Worm (Caenorhabditis elegans) whole organism, L4 larva: Measurements from ENCODE around the gene fbxb-78.

Source experiments
- F10B5.3 ChIP-seq: sonication (generic microtip); optimal IDR thresholded peaks from 2 replicates; lab custom pipeline; 2016; ENCODE audit warnings: mild to moderate bottlenecking, missing genetic modification characterization, missing compliant biosample characterization
- T26A8.4 ChIP-seq: fragments of 200-800 bp; sonication (Bioruptor generic); IDR thresholded peaks from 2 replicates; pipeline ENCODE4 v1.3.6; 2022; ENCODE audit warnings: missing genetic modification characterization, missing compliant biosample characterization
- ZK546.5 ChIP-seq, 2 experiments: sonication (generic microtip); optimal IDR thresholded peaks; 2 replicates each; lab custom pipeline; 2017; ENCODE audit warnings: missing biosample characterization in 2 of 2, missing genetic modification characterization in 2 of 2
- aha-1 ChIP-seq: fragments of 150-350 bp; peaks from one replicate; lab custom pipeline; 2014; ENCODE audit warnings: missing biosample characterization, missing genetic modification characterization
- aly-2 ChIP-seq: sonication (generic microtip); optimal IDR thresholded peaks from 2 replicates; lab custom pipeline; 2018; ENCODE audit warnings: missing biosample characterization, missing genetic modification characterization
- arid-1 ChIP-seq: fragments of 200-800 bp; sonication (Bioruptor generic); conservative IDR thresholded peaks from 2 replicates; pipeline ENCODE4 v1.3.6; 2022; ENCODE audit warnings: missing genetic modification reagents, missing genetic modification characterization, missing compliant biosample characterization
- ceh-44 ChIP-seq: fragments of 200-800 bp; sonication (Bioruptor generic); IDR thresholded peaks from 2 replicates; pipeline ENCODE4 v1.3.6; 2022; ENCODE audit warnings: missing genetic modification reagents, missing genetic modification characterization, missing compliant biosample characterization
- ces-1 ChIP-seq: fragments of 150-350 bp; sonication (generic microtip); optimal IDR thresholded peaks from 4 replicates; lab custom pipeline; 2014; ENCODE audit warnings: missing biosample characterization, missing genetic modification reagents, missing genetic modification characterization
- ctbp-1 ChIP-seq: fragments of 200-800 bp; sonication (Bioruptor generic); IDR thresholded peaks from 2 replicates; pipeline ENCODE4 v1.3.6; 2022; ENCODE audit warnings: missing genetic modification reagents, missing genetic modification characterization, missing compliant biosample characterization
- daf-12 ChIP-seq: fragments of 150-350 bp; optimal IDR thresholded peaks from 2 replicates; lab custom pipeline; 2014; ENCODE audit warnings: missing biosample characterization, missing genetic modification reagents, missing genetic modification characterization
- daf-16 ChIP-seq, 3 experiments: sonication (generic microtip); optimal IDR thresholded peaks; 2 replicates each; lab custom pipeline; 2016 to 2017; ENCODE audit warnings: missing genetic modification characterization in 3 of 3, missing genetic modification reagents in 3 of 3, mild to moderate bottlenecking in 2 of 3, missing compliant biosample characterization in 2 of 3, missing biosample characterization in 1 of 3, moderate library complexity in 1 of 3
- daf-19 ChIP-seq: fragments of 200-800 bp; sonication (Bioruptor generic); conservative IDR thresholded peaks from 2 replicates; pipeline ENCODE4 v1.3.6; 2022; ENCODE audit warnings: missing genetic modification characterization, missing compliant biosample characterization
- dmd-9 ChIP-seq: fragments of 200-800 bp; sonication (Bioruptor generic); IDR thresholded peaks from 2 replicates; pipeline ENCODE4 v1.3.6; 2022; ENCODE audit warnings: missing genetic modification reagents, missing genetic modification characterization, missing compliant biosample characterization
- duxl-1 ChIP-seq: sonication (generic microtip); optimal IDR thresholded peaks from 2 replicates; lab custom pipeline; 2016; ENCODE audit warnings: mild to moderate bottlenecking, missing genetic modification characterization, moderate library complexity, missing compliant biosample characterization; ENCODE audit not compliant: poor library complexity
- egl-27 ChIP-seq: sonication (generic microtip); optimal IDR thresholded peaks from 3 replicates; lab custom pipeline; 2017; ENCODE audit warnings: missing biosample characterization, missing genetic modification reagents, missing genetic modification characterization
- fkh-10 ChIP-seq: fragments of 150-350 bp; optimal IDR thresholded peaks from 2 replicates; lab custom pipeline; 2014; ENCODE audit warnings: missing biosample characterization, missing genetic modification reagents, missing genetic modification characterization
- fos-1 ChIP-seq: fragments of 150-350 bp; optimal IDR thresholded peaks from 2 replicates; lab custom pipeline; 2014; ENCODE audit warnings: missing biosample characterization, missing genetic modification characterization
- hif-1 ChIP-seq, 2 experiments: sonication (generic microtip); optimal IDR thresholded peaks; 2 replicates each; lab custom pipeline; 2016 to 2017; ENCODE audit warnings: missing compliant biosample characterization in 2 of 2, missing genetic modification characterization in 2 of 2, missing genetic modification reagents in 2 of 2, missing genotype in 2 of 2, mild to moderate bottlenecking in 1 of 2
- hlh-30 ChIP-seq: sonication (generic microtip); optimal IDR thresholded peaks from 2 replicates; lab custom pipeline; 2017; ENCODE audit warnings: antibody characterized with exemption, mild to moderate bottlenecking, missing genetic modification characterization, missing compliant biosample characterization; ENCODE audit not compliant: insufficient read depth
- hmg-1.1 ChIP-seq: fragments of 200-800 bp; sonication (Bioruptor generic); IDR thresholded peaks from 2 replicates; pipeline ENCODE4 v1.3.6; 2022; ENCODE audit warnings: missing genetic modification reagents, missing genetic modification characterization, missing compliant biosample characterization
- jun-1 ChIP-seq: fragments of 150-350 bp; optimal IDR thresholded peaks from 2 replicates; lab custom pipeline; 2014; ENCODE audit warnings: missing biosample characterization, missing genetic modification reagents, missing genetic modification characterization
- lin-1 ChIP-seq: fragments of 200-800 bp; sonication (Bioruptor generic); IDR thresholded peaks from 2 replicates; pipeline ENCODE4 v1.3.6; 2022; ENCODE audit warnings: missing genetic modification reagents, missing genetic modification characterization, missing compliant biosample characterization
- lin-29 ChIP-seq: fragments of 200-800 bp; sonication (Bioruptor generic); IDR thresholded peaks from 2 replicates; pipeline ENCODE4 v1.3.6; 2022; ENCODE audit warnings: missing genetic modification reagents, missing genetic modification characterization, missing compliant biosample characterization
- lin-39 ChIP-seq: fragments of 150-350 bp; optimal IDR thresholded peaks from 2 replicates; lab custom pipeline; 2014; ENCODE audit warnings: missing biosample characterization, missing genetic modification reagents, missing genetic modification characterization
- lsy-2 ChIP-seq, 2 experiments: fragments of 150-350 bp in 1 of 2; sonication (generic microtip) in 1 of 2; optimal IDR thresholded peaks; 2 replicates each; lab custom pipeline; 2014 to 2017; ENCODE audit warnings: missing biosample characterization in 2 of 2, missing genetic modification characterization in 2 of 2
- madf-5 ChIP-seq, 2 experiments: fragments of 200-800 bp; sonication (Bioruptor generic); IDR thresholded peaks; 2 replicates each; pipeline ENCODE4 v1.3.6; 2022; ENCODE audit warnings: missing compliant biosample characterization in 2 of 2, missing genetic modification characterization in 2 of 2
- mdl-1 ChIP-seq, 2 experiments: fragments of 150-350 bp in 1 of 2; sonication (generic microtip) in 1 of 2; optimal IDR thresholded peaks; 2 replicates each; lab custom pipeline; 2014 to 2017; ENCODE audit warnings: missing biosample characterization in 2 of 2, missing genetic modification characterization in 2 of 2
- mdt-29 ChIP-seq: fragments of 200-800 bp; sonication (Bioruptor generic); IDR thresholded peaks from 2 replicates; pipeline ENCODE4 v1.3.6; 2022; ENCODE audit warnings: missing genetic modification reagents, missing genetic modification characterization, missing compliant biosample characterization
- mep-1 ChIP-seq: fragments of 150-350 bp; sonication (generic microtip); optimal IDR thresholded peaks from 3 replicates; lab custom pipeline; 2014; ENCODE audit warnings: missing biosample characterization, missing genetic modification characterization
- mes-2 ChIP-seq: sonication (generic microtip); optimal IDR thresholded peaks from 2 replicates; lab custom pipeline; 2016; ENCODE audit warnings: missing genotype, mild to moderate bottlenecking, missing genetic modification characterization, missing compliant biosample characterization; ENCODE audit not compliant: poor library complexity, severe bottlenecking
- mxl-2 ChIP-seq: fragments of 200-800 bp; sonication (Bioruptor generic); conservative IDR thresholded peaks from 2 replicates; pipeline ENCODE4 v1.3.6; 2022; ENCODE audit warnings: missing genetic modification reagents, missing genetic modification characterization, missing compliant biosample characterization
- mxl-3 ChIP-seq: fragments of 200-800 bp; sonication (Bioruptor generic); optimal IDR thresholded peaks from 2 replicates; lab custom pipeline; 2018; ENCODE audit warnings: mild to moderate bottlenecking, missing genetic modification characterization, missing compliant biosample characterization
- nhr-10 ChIP-seq: fragments of 150-350 bp; optimal IDR thresholded peaks from 2 replicates; lab custom pipeline; 2014; ENCODE audit warnings: missing biosample characterization, missing genetic modification characterization
- nhr-111 ChIP-seq: fragments of 200-800 bp; sonication (Bioruptor generic); optimal IDR thresholded peaks from 2 replicates; lab custom pipeline; 2018; ENCODE audit warnings: mild to moderate bottlenecking, missing genetic modification characterization, missing compliant biosample characterization
- nhr-237 ChIP-seq: sonication (generic microtip); optimal IDR thresholded peaks from 2 replicates; lab custom pipeline; 2017; ENCODE audit warnings: missing biosample characterization, missing genetic modification characterization
- nhr-48 ChIP-seq: sonication (generic microtip); optimal IDR thresholded peaks from 2 replicates; lab custom pipeline; 2016; ENCODE audit warnings: mild to moderate bottlenecking, missing genetic modification characterization, missing compliant biosample characterization
- nhr-6 ChIP-seq: fragments of 150-350 bp; optimal IDR thresholded peaks from 2 replicates; lab custom pipeline; 2014; ENCODE audit warnings: missing biosample characterization, missing genetic modification characterization
- pha-4 ChIP-seq, 2 experiments: fragments of 150-350 bp in 1 of 2; fragments of 200-800 bp in 1 of 2; sonication (Bioruptor generic) in 1 of 2; IDR thresholded peaks in 1 of 2; optimal IDR thresholded peaks in 1 of 2; 2 replicates each; pipeline versions ENCODE4 v1.3.6 to Lab custom; 2014 to 2022; ENCODE audit warnings: missing genetic modification characterization in 2 of 2, missing genetic modification reagents in 2 of 2, missing biosample characterization in 1 of 2, missing compliant biosample characterization in 1 of 2
- pqm-1 ChIP-seq: sonication (generic microtip); optimal IDR thresholded peaks from 2 replicates; lab custom pipeline; 2017; ENCODE audit warnings: missing biosample characterization, missing genetic modification characterization
- sdz-12 ChIP-seq: fragments of 200-800 bp; sonication (Bioruptor generic); optimal IDR thresholded peaks from 2 replicates; lab custom pipeline; 2018; ENCODE audit warnings: mild to moderate bottlenecking, missing genetic modification characterization, missing compliant biosample characterization
- set-16 ChIP-seq: fragments of 200-800 bp; sonication (Bioruptor generic); IDR thresholded peaks from 2 replicates; pipeline ENCODE4 v1.3.6; 2022; ENCODE audit warnings: missing genetic modification reagents, missing genetic modification characterization, missing compliant biosample characterization
- skn-1 ChIP-seq: fragments of 150-350 bp; optimal IDR thresholded peaks from 2 replicates; lab custom pipeline; 2014; ENCODE audit warnings: missing biosample characterization, missing genetic modification characterization
- tra-1 ChIP-seq: fragments of 200-800 bp; sonication (Bioruptor generic); IDR thresholded peaks from 2 replicates; pipeline ENCODE4 v1.3.6; 2022; ENCODE audit warnings: missing genetic modification reagents, missing genetic modification characterization, missing compliant biosample characterization
- unc-130 ChIP-seq: sonication (generic microtip); optimal IDR thresholded peaks from 2 replicates; lab custom pipeline; 2016; ENCODE audit warnings: missing genetic modification reagents, missing genetic modification characterization, missing compliant biosample characterization
- unc-62 ChIP-seq, 3 experiments: fragments of 150-350 bp in 1 of 3; sonication (generic microtip); optimal IDR thresholded peaks in 2 of 3; peaks in 1 of 3; 1 replicate in 1 of 3; 2 replicates in 2 of 3; lab custom pipeline; 2014 to 2017; ENCODE audit warnings: missing biosample characterization in 3 of 3, missing genetic modification characterization in 3 of 3, missing genetic modification reagents in 3 of 3, missing genotype in 1 of 3
- zfp-2 ChIP-seq: sonication (generic microtip); optimal IDR thresholded peaks from 2 replicates; lab custom pipeline; 2016; ENCODE audit warnings: mild to moderate bottlenecking, missing genetic modification characterization, missing compliant biosample characterization
- zip-2 ChIP-seq: fragments of 150-350 bp; optimal IDR thresholded peaks from 2 replicates; lab custom pipeline; 2014; ENCODE audit warnings: missing biosample characterization, missing genetic modification characterization
- ztf-7 ChIP-seq: fragments of 150-350 bp; optimal IDR thresholded peaks from 2 replicates; lab custom pipeline; 2014; ENCODE audit warnings: missing biosample characterization, missing genetic modification characterization

The fbxb-78 gene

DNA sequence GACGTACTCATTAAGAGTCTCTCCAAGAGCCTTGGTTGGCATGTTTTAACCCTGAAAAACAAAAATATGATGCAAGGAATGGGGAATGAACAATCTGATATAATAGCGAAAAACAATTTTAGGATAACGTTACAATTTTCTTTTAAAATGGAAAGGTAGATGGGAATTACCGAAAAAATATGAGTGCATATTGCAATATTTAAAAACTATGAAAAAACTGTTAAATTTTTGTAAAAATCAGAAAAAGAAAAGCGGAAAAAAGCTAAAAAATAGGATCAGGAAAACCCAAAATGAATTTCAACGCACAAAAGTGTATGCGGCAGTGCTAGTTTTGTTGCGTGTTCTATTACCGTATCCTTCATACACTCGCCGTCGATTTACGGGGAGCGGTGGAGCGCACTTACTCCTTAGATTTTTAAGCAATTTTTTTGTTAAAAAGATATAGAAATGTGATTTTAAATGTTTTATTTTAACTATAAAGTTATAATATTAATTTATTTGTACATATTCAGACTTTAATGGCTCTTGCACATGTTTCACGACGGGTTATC is 12.4 kb downstream of the fbxb-78 start, which contains the start of the genes rpl-20 and Y17G9B.5 (continued):
- TF ChIP-seq nhr-10 (tag; lab: Kevin White, UChicago) (peak; percentile 98), jun-1 (tag; lab: Kevin White, UChicago) (peak; percentile 96), dmd-9 (GFP tag; lab: Robert Waterston, UW) (peak; percentile 99), pha-4 (GFP tag; IDR thresholded peaks at IDR 0.05; lab: Robert Waterston, UW) (peak; percentile 99), pha-4 (tag; optimal IDR thresholded peaks at IDR 0.05; lab: Kevin White, UChicago) (peak; percentile 100), mdt-29 (GFP tag; lab: Robert Waterston, UW) (peak; percentile 97), lin-39 (peak; percentile 91), mes-2 (tag; lab: Kevin White, UChicago) (peak; percentile 99), nhr-111 (GFP tag; lab: Kevin White, UChicago) (peak; percentile 88), egl-27 (peak; percentile 53), ces-1 (GFP tag; lab: Kevin White, UChicago) (peak; percentile 96), duxl-1 (tag; lab: Kevin White, UChicago) (peak; percentile 98), skn-1 (peak; percentile 99), hlh-30 (peak; percentile 98), mxl-2 (peak; percentile 94), hmg-1.1 (GFP tag; lab: Robert Waterston, UW) (peak; percentile 100), nhr-6 (peak; percentile 99), mdl-1 (tag; optimal IDR thresholded peaks at IDR 0.05; lab: Kevin White, UChicago) (peak; percentile 22 to 92), fkh-10 (peak; percentile 100), hif-1 (tag; optimal IDR thresholded peaks at IDR 0.05; lab: Kevin White, UChicago) (peak; percentile 93 to 96), aly-2 (tag; lab: Kevin White, UChicago) (peak; percentile 2), tra-1 (GFP tag; lab: Robert Waterston, UW) (peak; percentile 99), fos-1 (tag; lab: Kevin White, UChicago) (peak; percentile 94), mep-1 (tag; lab: Kevin White, UChicago) (peak; percentile 100), arid-1 (peak; percentile 99), sdz-12 (peak; percentile 97), zfp-2 (tag; lab: Kevin White, UChicago) (peak; percentile 94), ceh-44 (GFP tag; lab: Robert Waterston, UW) (peak; percentile 87), lin-1 (GFP tag; lab: Robert Waterston, UW) (peak; percentile 99), unc-130 (peak; percentile 98), daf-19 (GFP tag; lab: Robert Waterston, UW) (peak; percentile 99), nhr-48 (tag; lab: Kevin White, UChicago) (peak; percentile 97), T26A8.4 (GFP tag; lab: Robert Waterston, UW) (peak; percentile 100), unc-62 (GFP tag; optimal IDR thresholded peaks at IDR 0.05 in 1 of 2; lab: Kevin White, UChicago) (peak; percentile 9 to 100), unc-62 (tag; optimal IDR thresholded peaks at IDR 0.05; lab: Kevin White, UChicago) (no peak), set-16 (GFP tag; lab: Robert Waterston, UW) (peak; percentile 36), daf-12 (tag; lab: Kevin White, UChicago) (no peak), zip-2 (tag; lab: Kevin White, UChicago) (peak; percentile 95), madf-5 (GFP tag; IDR thresholded peaks at IDR 0.05; lab: Robert Waterston, UW) (peak; percentile 96 to 99), ztf-7 (peak; percentile 96), F10B5.3 (tag; lab: Kevin White, UChicago) (peak; percentile 96), mxl-3 (GFP tag; lab: Kevin White, UChicago) (peak; percentile 95), pqm-1 (tag; lab: Kevin White, UChicago) (peak; percentile 94), lin-29 (GFP tag; lab: Robert Waterston, UW) (peak; percentile 99), nhr-237 (tag; lab: Kevin White, UChicago) (peak; percentile 86), ctbp-1 (GFP tag; lab: Robert Waterston, UW) (peak; percentile 99), daf-16 (GFP tag; optimal IDR thresholded peaks at IDR 0.05; lab: Kevin White, UChicago) (peak; percentile 95 to 98), daf-16 (tag; optimal IDR thresholded peaks at IDR 0.05; lab: Kevin White, UChicago) (peak; percentile 97), aha-1 (tag; lab: Kevin White, UChicago) (peak; percentile 99), ZK546.5 (tag; optimal IDR thresholded peaks at IDR 0.05; lab: Kevin White, UChicago) (peak; percentile 35 to 91), lsy-2 (tag; optimal IDR thresholded peaks at IDR 0.05; lab: Kevin White, UChicago) (peak; percentile 100)
